Worm (Caenorhabditis elegans): ENCODE data around the gene Y62H9A.5.

DNA sequence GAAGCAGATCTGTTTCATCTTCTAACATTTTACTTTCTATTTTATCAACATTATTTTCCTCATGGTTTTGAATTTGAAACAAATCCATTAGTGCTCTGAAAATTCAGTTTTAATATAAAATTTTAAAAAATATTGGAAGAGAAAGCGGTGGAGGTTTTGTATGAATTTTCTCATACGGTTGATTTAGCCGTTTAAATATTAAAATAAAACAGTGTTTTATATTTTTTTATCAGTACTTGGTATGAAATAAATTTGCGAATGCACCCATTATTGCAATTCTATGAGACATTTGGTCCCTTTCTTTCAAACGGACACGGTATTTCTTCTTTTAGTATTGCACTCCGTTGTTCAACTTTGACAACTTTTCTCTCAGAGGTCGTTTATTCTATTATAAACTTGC is 48.9 kb upstream of the Y62H9A.5 start, which contains the start of gene dot-1.4:
- TF ChIP-seq madf-2 (tag; optimal IDR thresholded peaks at IDR 0.05) (no peak), elt-2 (tag; optimal IDR thresholded peaks at IDR 0.05) (no peak), che-1 (tag; optimal IDR thresholded peaks at IDR 0.05) (no peak), nfya-1 (tag; optimal IDR thresholded peaks at IDR 0.05) (no peak), ets-4 (tag; optimal IDR thresholded peaks at IDR 0.05) (no peak), sox-4 (tag; optimal IDR thresholded peaks at IDR 0.05) (no peak), fkh-6 (tag; optimal IDR thresholded peaks at IDR 0.05) (no peak), pqm-1 (tag; optimal IDR thresholded peaks at IDR 0.05) (no peak), ceh-34 (tag; optimal IDR thresholded peaks at IDR 0.05) (no peak), lin-11 (tag; optimal IDR thresholded peaks at IDR 0.05) (no peak), pha-2 (tag; optimal IDR thresholded peaks at IDR 0.05) (no peak), nhr-11 (tag; optimal IDR thresholded peaks at IDR 0.05) (no peak), ceh-30 (tag; optimal IDR thresholded peaks at IDR 0.05) (no peak)
